Worm (Caenorhabditis elegans): ENCODE results near the gene C09F5.1.

ce11 chrIII:654365-654764, 4.1 kb upstream of the C09F5.1 start:
- TF ChIP-seq dmd-4 (tag; optimal IDR thresholded peaks at IDR 0.05; ENCODE audit: borderline replicate concordance), result no peak
- no peak for TF ChIP-seq rnt-1 (tag; optimal IDR thresholded peaks at IDR 0.05)
- no peak for TF ChIP-seq unc-55 (GFP tag; optimal IDR thresholded peaks at IDR 0.05)
- TF ChIP-seq pag-3 (tag; optimal IDR thresholded peaks at IDR 0.05; ENCODE audit: borderline replicate concordance), result no peak
- TF ChIP-seq sox-2 (GFP tag; IDR thresholded peaks at IDR 0.05), result no peak
- TF ChIP-seq nfya-1 (tag; optimal IDR thresholded peaks at IDR 0.05), result no peak
- TF ChIP-seq pha-4 (tag; optimal IDR thresholded peaks at IDR 0.05), result no peak
- TF ChIP-seq C38D4.7 (GFP tag; optimal IDR thresholded peaks at IDR 0.05), result no peak
- TF ChIP-seq sox-4 (tag; optimal IDR thresholded peaks at IDR 0.05), result no peak
- no peak for TF ChIP-seq elt-2 (tag; optimal IDR thresholded peaks at IDR 0.05)
